Fruit fly (Drosophila melanogaster) whole organism, embryonic: Measurements from ENCODE around the gene TwdlS.
A peak's percentile ranks its signal among the peaks of the same experiment; 100 is the strongest.

Source experiments
- Atf-2 ChIP-seq: fragments of 200-800 bp; sonication (Bioruptor generic); optimal IDR thresholded peaks from 2 replicates; lab custom pipeline; 2016; ENCODE audit warnings: missing biosample characterization, missing genetic modification characterization
- Atf3 ChIP-seq: fragments of 200-800 bp; sonication (Bioruptor generic); optimal IDR thresholded peaks from 3 replicates; lab custom pipeline; 2016; ENCODE audit warnings: missing biosample characterization, missing genetic modification characterization
- Blimp-1 ChIP-seq: fragments of 200-800 bp; sonication (Bioruptor generic); optimal IDR thresholded peaks from 3 replicates; lab custom pipeline; 2018; ENCODE audit warnings: missing biosample characterization, missing genetic modification characterization, mild to moderate bottlenecking, moderate library complexity, missing genetic modification reagents
- CG10209 ChIP-seq: fragments of 200-800 bp; sonication (Bioruptor generic); optimal IDR thresholded peaks from 3 replicates; lab custom pipeline; 2017; ENCODE audit warnings: missing biosample characterization, mild to moderate bottlenecking, missing genetic modification characterization, missing genetic modification reagents
- CG10462 ChIP-seq: fragments of 200-800 bp; sonication (Bioruptor generic); optimal IDR thresholded peaks from 2 replicates; lab custom pipeline; 2016; ENCODE audit warnings: missing biosample characterization, missing genetic modification characterization
- CG12942 ChIP-seq: fragments of 200-800 bp; sonication (Bioruptor generic); optimal IDR thresholded peaks from 3 replicates; lab custom pipeline; 2016; ENCODE audit warnings: missing biosample characterization, missing genetic modification characterization
- CG13624 ChIP-seq: fragments of 200-800 bp; sonication (Bioruptor generic); optimal IDR thresholded peaks from 2 replicates; lab custom pipeline; 2016; ENCODE audit warnings: missing biosample characterization, missing genetic modification characterization
- CG14014 ChIP-seq: fragments of 200-800 bp; sonication (Bioruptor generic); IDR thresholded peaks from 2 replicates; pipeline ENCODE4 v1.3.6; 2022; ENCODE audit warnings: missing biosample characterization, missing genetic modification characterization
- CG15269 ChIP-seq: fragments of 200-800 bp; sonication (Bioruptor generic); optimal IDR thresholded peaks from 2 replicates; lab custom pipeline; 2018; ENCODE audit warnings: missing biosample characterization, mild to moderate bottlenecking, missing genetic modification characterization, moderate library complexity
- CG17359 ChIP-seq: fragments of 200-800 bp; sonication (Bioruptor generic); optimal IDR thresholded peaks from 3 replicates; lab custom pipeline; 2018; ENCODE audit warnings: missing biosample characterization, mild to moderate bottlenecking, missing genetic modification characterization, moderate library complexity
- CG18599 ChIP-seq: fragments of 200-800 bp; sonication (Bioruptor generic); optimal IDR thresholded peaks from 3 replicates; lab custom pipeline; 2017; ENCODE audit warnings: missing biosample characterization, missing genetic modification characterization, mild to moderate bottlenecking, moderate library complexity, missing genetic modification reagents
- CG18619 ChIP-seq: fragments of 200-800 bp; sonication (Bioruptor generic); optimal IDR thresholded peaks from 3 replicates; lab custom pipeline; 2017; ENCODE audit warnings: missing biosample characterization, mild to moderate bottlenecking, missing genetic modification characterization
- CG2116 ChIP-seq: fragments of 200-800 bp; sonication (Bioruptor generic); optimal IDR thresholded peaks from 3 replicates; lab custom pipeline; 2018; ENCODE audit warnings: missing biosample characterization, mild to moderate bottlenecking, missing genetic modification characterization
- CG2199 ChIP-seq: fragments of 200-800 bp; sonication (Bioruptor generic); IDR thresholded peaks from 3 replicates; pipeline ENCODE4 v1.3.6; 2022; ENCODE audit warnings: missing biosample characterization, missing genetic modification characterization
- CG2678 ChIP-seq: fragments of 200-800 bp; sonication (Bioruptor generic); optimal IDR thresholded peaks from 3 replicates; lab custom pipeline; 2019; ENCODE audit warnings: missing biosample characterization, mild to moderate bottlenecking, missing genetic modification characterization, moderate library complexity
- CG32767 ChIP-seq: fragments of 200-800 bp; sonication (Bioruptor generic); IDR thresholded peaks from 2 replicates; pipeline ENCODE4 v1.3.6; 2022; ENCODE audit warnings: missing biosample characterization, missing genetic modification characterization
- CG3407 ChIP-seq: fragments of 200-800 bp; sonication (Bioruptor generic); optimal IDR thresholded peaks from 2 replicates; lab custom pipeline; 2018; ENCODE audit warnings: missing biosample characterization, mild to moderate bottlenecking, missing genetic modification characterization
- CG34422 ChIP-seq: fragments of 200-800 bp; sonication (Bioruptor generic); IDR thresholded peaks from 3 replicates; pipeline ENCODE4 v1.3.6; 2022; ENCODE audit warnings: missing biosample characterization, missing genetic modification characterization
- CG5953 ChIP-seq: fragments of 200-800 bp; sonication (Bioruptor generic); IDR thresholded peaks from 2 replicates; pipeline ENCODE4 v1.3.6; 2022; ENCODE audit warnings: missing biosample characterization, missing genetic modification characterization
- CG8388 ChIP-seq: fragments of 200-800 bp; sonication (Bioruptor generic); optimal IDR thresholded peaks from 2 replicates; lab custom pipeline; 2019; ENCODE audit warnings: missing biosample characterization, mild to moderate bottlenecking, missing genetic modification characterization, moderate library complexity
- CG9215 ChIP-seq: fragments of 200-800 bp; sonication (Bioruptor generic); IDR thresholded peaks from 2 replicates; pipeline ENCODE4 v1.3.6; 2022; ENCODE audit warnings: missing biosample characterization, missing genetic modification characterization
- CG9932 ChIP-seq: fragments of 200-800 bp; sonication (Bioruptor generic); IDR thresholded peaks from 2 replicates; pipeline ENCODE4 v1.3.6; 2022; ENCODE audit warnings: missing biosample characterization, missing genetic modification characterization
- CHES-1-like ChIP-seq: fragments of 200-800 bp; sonication (Bioruptor generic); optimal IDR thresholded peaks from 2 replicates; lab custom pipeline; 2016; ENCODE audit warnings: missing biosample characterization, missing genetic modification characterization
- CkIIα-i1 ChIP-seq: fragments of 200-800 bp; sonication (Bioruptor generic); IDR thresholded peaks from 2 replicates; pipeline ENCODE4 v1.3.6; 2022; ENCODE audit warnings: missing biosample characterization, missing genetic modification characterization
- CoRest ChIP-seq: fragments of 200-800 bp; sonication (Bioruptor generic); optimal IDR thresholded peaks from 3 replicates; lab custom pipeline; 2018; ENCODE audit warnings: missing biosample characterization, mild to moderate bottlenecking, missing genetic modification characterization, moderate library complexity
- Fer1 ChIP-seq: fragments of 200-800 bp; sonication (Bioruptor generic); optimal IDR thresholded peaks from 2 replicates; lab custom pipeline; 2017; ENCODE audit warnings: missing biosample characterization, mild to moderate bottlenecking, missing genetic modification characterization
- H2.0 ChIP-seq: fragments of 200-800 bp; sonication (Bioruptor generic); IDR thresholded peaks from 2 replicates; pipeline ENCODE4 v1.3.6; 2022; ENCODE audit warnings: missing biosample characterization, missing genetic modification characterization
- Hr3 ChIP-seq: fragments of 200-800 bp; sonication (Bioruptor generic); optimal IDR thresholded peaks from 3 replicates; lab custom pipeline; 2016; ENCODE audit warnings: missing biosample characterization, missing genetic modification characterization
- Lim3 ChIP-seq: fragments of 200-800 bp; sonication (Bioruptor generic); IDR thresholded peaks from 2 replicates; pipeline ENCODE4 v1.3.6; 2022; ENCODE audit warnings: missing biosample characterization, missing genetic modification characterization
- Myb ChIP-seq: fragments of 200-800 bp; sonication (Bioruptor generic); optimal IDR thresholded peaks from 2 replicates; lab custom pipeline; 2016; ENCODE audit warnings: missing biosample characterization, missing genetic modification characterization
- NFAT ChIP-seq: fragments of 200-800 bp; sonication (Bioruptor generic); IDR thresholded peaks from 2 replicates; pipeline ENCODE4 v1.3.6; 2022; ENCODE audit warnings: missing biosample characterization, missing genetic modification characterization
- Oli ChIP-seq: fragments of 200-800 bp; sonication (Bioruptor generic); optimal IDR thresholded peaks from 2 replicates; lab custom pipeline; 2018; ENCODE audit warnings: missing biosample characterization, mild to moderate bottlenecking, missing genetic modification characterization, moderate library complexity
- Trl ChIP-seq, 3 experiments: fragments of >200 bp in 2 of 3; fragments of 200-800 bp in 1 of 3; sonication (Bioruptor generic) in 1 of 3; optimal IDR thresholded peaks; 2 replicates in 1 of 3; 3 replicates in 2 of 3; lab custom pipeline; 2016 to 2017; ENCODE audit warnings: missing biosample characterization in 1 of 3, missing genetic modification characterization in 1 of 3
- al ChIP-seq: fragments of 200-800 bp; sonication (Bioruptor generic); IDR thresholded peaks from 2 replicates; pipeline ENCODE4 v1.3.6; 2022; ENCODE audit warnings: missing biosample characterization, missing genetic modification characterization
- amos ChIP-seq: fragments of 200-800 bp; sonication (Bioruptor generic); IDR thresholded peaks from 2 replicates; pipeline ENCODE4 v1.3.6; 2022; ENCODE audit warnings: missing biosample characterization, missing genetic modification characterization; ENCODE audit not compliant: partially characterized antibody
- bcd ChIP-seq: fragments of 200-800 bp; sonication (Bioruptor generic); optimal IDR thresholded peaks from 2 replicates; lab custom pipeline; 2017; ENCODE audit warnings: missing biosample characterization, mild to moderate bottlenecking, missing genetic modification characterization
- cwo ChIP-seq: fragments of 200-800 bp; sonication (Bioruptor generic); optimal IDR thresholded peaks from 3 replicates; lab custom pipeline; 2017; ENCODE audit warnings: missing biosample characterization, missing genetic modification characterization, mild to moderate bottlenecking, moderate library complexity, missing genetic modification reagents
- dysf ChIP-seq: fragments of 200-800 bp; sonication (Bioruptor generic); IDR thresholded peaks from 3 replicates; pipeline ENCODE4 v1.3.6; 2022; ENCODE audit warnings: missing biosample characterization, missing genetic modification characterization
- ems ChIP-seq: fragments of 200-800 bp; sonication (Bioruptor generic); optimal IDR thresholded peaks from 3 replicates; lab custom pipeline; 2016; ENCODE audit warnings: missing biosample characterization, missing genetic modification characterization
- en ChIP-seq: fragments of 200-800 bp; sonication (Bioruptor generic); optimal IDR thresholded peaks from 2 replicates; lab custom pipeline; 2016; ENCODE audit warnings: missing biosample characterization, missing genetic modification characterization
- ewg ChIP-seq: fragments of 200-800 bp; sonication (Bioruptor generic); optimal IDR thresholded peaks from 3 replicates; lab custom pipeline; 2017; ENCODE audit warnings: mild to moderate bottlenecking, missing biosample characterization, missing genetic modification reagents, missing genetic modification characterization
- gfzf ChIP-seq: fragments of 200-800 bp; sonication (Bioruptor generic); optimal IDR thresholded peaks from 2 replicates; lab custom pipeline; 2016; ENCODE audit warnings: missing biosample characterization, mild to moderate bottlenecking, missing genetic modification characterization, moderate library complexity
- h ChIP-seq: fragments of >200 bp; optimal IDR thresholded peaks from 2 replicates; lab custom pipeline; 2017
- ken ChIP-seq: fragments of 200-800 bp; sonication (Bioruptor generic); IDR thresholded peaks from 3 replicates; pipeline ENCODE4 v1.3.6; 2022; ENCODE audit warnings: missing biosample characterization, missing genetic modification characterization
- onecut ChIP-seq: fragments of 200-800 bp; sonication (Bioruptor generic); IDR thresholded peaks from 2 replicates; pipeline ENCODE4 v1.3.6; 2022; ENCODE audit warnings: missing biosample characterization, missing genetic modification characterization
- peb ChIP-seq: fragments of 200-800 bp; sonication (Bioruptor generic); IDR thresholded peaks from 2 replicates; pipeline ENCODE4 v1.3.6; 2022; ENCODE audit warnings: missing biosample characterization, missing genetic modification characterization
- psq ChIP-seq: fragments of 200-800 bp; sonication (Bioruptor generic); optimal IDR thresholded peaks from 2 replicates; lab custom pipeline; 2017; ENCODE audit warnings: missing biosample characterization, missing genetic modification characterization
- sisA ChIP-seq: fragments of 200-800 bp; sonication (Bioruptor generic); IDR thresholded peaks from 2 replicates; pipeline ENCODE4 v1.3.6; 2022; ENCODE audit warnings: missing biosample characterization, missing genetic modification characterization
- slbo ChIP-seq: fragments of 200-800 bp; sonication (Bioruptor generic); IDR thresholded peaks from 2 replicates; pipeline ENCODE4 v1.3.6; 2022; ENCODE audit warnings: missing biosample characterization, missing genetic modification characterization
- tap ChIP-seq: fragments of 200-800 bp; optimal IDR thresholded peaks from 3 replicates; lab custom pipeline; 2019; ENCODE audit warnings: missing biosample characterization, mild to moderate bottlenecking, missing genetic modification characterization, moderate library complexity
- twi ChIP-seq: fragments of 200-800 bp; optimal IDR thresholded peaks from 2 replicates; lab custom pipeline; 2019; ENCODE audit warnings: missing biosample characterization, mild to moderate bottlenecking, missing genetic modification characterization, moderate library complexity

Gene TwdlS

dm6 chr3R:26654594-26654993 lies 18.1 kb downstream of the TwdlS start (continued):
- peak; percentile 32 for TF ChIP-seq Myb (GFP tag; lab: Kevin White, UChicago)
- TF ChIP-seq CG9215 (GFP tag; lab: Robert Waterston, UW) = peak; percentile 12; the same call in 1 of the 2 replicates
- TF ChIP-seq Trl (optimal IDR thresholded peaks at IDR 0.05; lab: Kevin White, UChicago) = no peak
- peak; percentile 41 for TF ChIP-seq Trl (GFP tag; optimal IDR thresholded peaks at IDR 0.05; lab: Kevin White, UChicago)
- TF ChIP-seq CG15269 (tag; lab: Kevin White, UChicago) = peak; percentile 56
- peak; percentile 58 for TF ChIP-seq bcd (GFP tag; lab: Kevin White, UChicago)
- no peak for TF ChIP-seq Atf3 (GFP tag; lab: Kevin White, UChicago)
- TF ChIP-seq CG13624 (GFP tag; lab: Kevin White, UChicago) = peak; percentile 42
- TF ChIP-seq CkIIα-i1 (GFP tag; lab: Robert Waterston, UW) = 0 out of 2 replicates have a peak, but pooled peaks have one; percentile 46
- TF ChIP-seq sisA (GFP tag; lab: Robert Waterston, UW) = peak; percentile 65
- TF ChIP-seq tap (tag; lab: Kevin White, UChicago) = no peak
- TF ChIP-seq twi (tag; lab: Kevin White, UChicago) = no peak
- TF ChIP-seq CG12942 = peak; percentile 11
- TF ChIP-seq CG14014 = peak; percentile 65
- TF ChIP-seq h = no peak
- peak; percentile 22; the same call in 1 of the 3 replicates for TF ChIP-seq ken (GFP tag; lab: Robert Waterston, UW)
- peak; percentile 33; the same call in 1 of the 2 replicates for TF ChIP-seq H2.0 (GFP tag; lab: Robert Waterston, UW)
- TF ChIP-seq onecut (GFP tag; lab: Robert Waterston, UW) = 0 out of 2 replicates have a peak, but pooled peaks have one; percentile 14
- TF ChIP-seq CoRest (tag; lab: Kevin White, UChicago) = peak; percentile 26
- TF ChIP-seq en (GFP tag; lab: Kevin White, UChicago) = peak; percentile 7
- peak; percentile 65 for TF ChIP-seq CG17359
- TF ChIP-seq Fer1 (GFP tag; lab: Kevin White, UChicago) = peak; percentile 72
- peak; percentile 51 for TF ChIP-seq cwo (GFP tag; lab: Kevin White, UChicago)
- TF ChIP-seq ems (GFP tag; lab: Kevin White, UChicago) = peak; percentile 50
- peak; percentile 1 for TF ChIP-seq Atf-2 (GFP tag; lab: Kevin White, UChicago)
- TF ChIP-seq CG3407 (GFP tag; lab: Kevin White, UChicago) = peak; percentile 4
- peak; percentile 69 for TF ChIP-seq CG18599
- TF ChIP-seq CG9932 (GFP tag; lab: Robert Waterston, UW) = peak; percentile 52
- TF ChIP-seq CG18619 (GFP tag; lab: Kevin White, UChicago) = peak; percentile 29
- no peak for TF ChIP-seq peb (GFP tag; lab: Robert Waterston, UW)
- TF ChIP-seq CHES-1-like = peak; percentile 33
- peak; percentile 77 for TF ChIP-seq dysf (GFP tag; lab: Robert Waterston, UW)
- TF ChIP-seq Hr3 (GFP tag; lab: Kevin White, UChicago) = peak; percentile 25
- no peak for TF ChIP-seq CG2199 (GFP tag; lab: Robert Waterston, UW)
- TF ChIP-seq CG34422 (GFP tag; lab: Robert Waterston, UW) = 0 out of 3 replicates have a peak, but pooled peaks have one; percentile 35
- peak; percentile 64 for TF ChIP-seq CG2678 (tag; lab: Kevin White, UChicago)
- TF ChIP-seq ewg = peak; percentile 51
- TF ChIP-seq gfzf = no peak
- TF ChIP-seq amos = no peak
- no peak for TF ChIP-seq CG2116
- TF ChIP-seq CG10209 (GFP tag; lab: Kevin White, UChicago) = peak; percentile 55
- peak; percentile 37; the same call in 1 of the 2 replicates for TF ChIP-seq NFAT (GFP tag; lab: Robert Waterston, UW)
- TF ChIP-seq Blimp-1 (GFP tag; lab: Kevin White, UChicago) = no peak
- peak; percentile 26 for TF ChIP-seq CG8388 (GFP tag; lab: Kevin White, UChicago)
- peak; percentile 48 for TF ChIP-seq CG32767 (GFP tag; lab: Robert Waterston, UW)
- TF ChIP-seq psq (GFP tag; lab: Kevin White, UChicago) = no peak
- TF ChIP-seq CG10462 (GFP tag; lab: Kevin White, UChicago) = no peak
- TF ChIP-seq al (GFP tag; lab: Robert Waterston, UW) = 0 out of 2 replicates have a peak, but pooled peaks have one; percentile 21
- TF ChIP-seq CG5953 (GFP tag; lab: Robert Waterston, UW) = peak; percentile 37; the same call in 1 of the 2 replicates
- TF ChIP-seq slbo (GFP tag; lab: Robert Waterston, UW) = peak; percentile 61
- TF ChIP-seq Lim3 = 0 out of 2 replicates have a peak, but pooled peaks have one; percentile 6
- TF ChIP-seq Oli = peak; percentile 63
